Fruit fly (Drosophila melanogaster) whole organism, embryonic: Measurements from ENCODE around the gene CG11892.
A peak's percentile ranks its signal among the peaks of the same experiment; 100 is the strongest.

Experiments
- B-H2 ChIP-seq: fragments of 200-800 bp; sonication (Bioruptor generic); optimal IDR thresholded peaks from 2 replicates; lab custom pipeline; 2018; ENCODE audit warnings: missing biosample characterization, mild to moderate bottlenecking, missing genetic modification characterization
- CG10267 ChIP-seq: fragments of 200-800 bp; sonication (Bioruptor generic); optimal IDR thresholded peaks from 2 replicates; lab custom pipeline; 2018; ENCODE audit warnings: missing biosample characterization, mild to moderate bottlenecking, missing genetic modification characterization, moderate library complexity
- CG10543 ChIP-seq: fragments of 200-800 bp; sonication (Bioruptor generic); optimal IDR thresholded peaks from 3 replicates; lab custom pipeline; 2017; ENCODE audit warnings: missing biosample characterization, mild to moderate bottlenecking, missing genetic modification characterization, moderate library complexity
- CG11456 ChIP-seq: fragments of 200-800 bp; sonication (Bioruptor generic); IDR thresholded peaks from 3 replicates; pipeline ENCODE4 v1.3.6; 2022; ENCODE audit warnings: missing biosample characterization, missing genetic modification characterization
- CG12071 ChIP-seq: fragments of 200-800 bp; sonication (Bioruptor generic); optimal IDR thresholded peaks from 3 replicates; lab custom pipeline; 2018; ENCODE audit warnings: missing biosample characterization, mild to moderate bottlenecking, missing genetic modification characterization
- CG12391 ChIP-seq: fragments of 200-800 bp; sonication (Bioruptor generic); optimal IDR thresholded peaks from 3 replicates; lab custom pipeline; 2018; ENCODE audit warnings: missing biosample characterization, mild to moderate bottlenecking, missing genetic modification characterization, moderate library complexity
- CG13624 ChIP-seq: fragments of 200-800 bp; sonication (Bioruptor generic); optimal IDR thresholded peaks from 2 replicates; lab custom pipeline; 2016; ENCODE audit warnings: missing biosample characterization, missing genetic modification characterization
- CG13894 ChIP-seq: fragments of 200-800 bp; sonication (Bioruptor generic); optimal IDR thresholded peaks from 3 replicates; lab custom pipeline; 2018; ENCODE audit warnings: missing biosample characterization, mild to moderate bottlenecking, missing genetic modification characterization, moderate library complexity
- CG14441 ChIP-seq: fragments of 200-800 bp; sonication (Bioruptor generic); IDR thresholded peaks from 2 replicates; pipeline ENCODE4 v1.3.6; 2022; ENCODE audit warnings: missing biosample characterization, missing genetic modification characterization
- CG14667 ChIP-seq: fragments of 200-800 bp; sonication (Bioruptor generic); IDR thresholded peaks from 2 replicates; pipeline ENCODE4 v1.3.6; 2022; ENCODE audit warnings: missing biosample characterization, missing genetic modification characterization
- CG16815 ChIP-seq: fragments of 200-800 bp; sonication (Bioruptor generic); optimal IDR thresholded peaks from 3 replicates; lab custom pipeline; 2017; ENCODE audit warnings: missing biosample characterization, mild to moderate bottlenecking, missing genetic modification characterization
- CG2120 ChIP-seq: fragments of 200-800 bp; sonication (Bioruptor generic); optimal IDR thresholded peaks from 3 replicates; lab custom pipeline; 2016; ENCODE audit warnings: missing biosample characterization, missing genetic modification characterization
- CG2678 ChIP-seq: fragments of 200-800 bp; sonication (Bioruptor generic); optimal IDR thresholded peaks from 3 replicates; lab custom pipeline; 2019; ENCODE audit warnings: missing biosample characterization, mild to moderate bottlenecking, missing genetic modification characterization, moderate library complexity
- CG34224 ChIP-seq: fragments of 200-800 bp; sonication (Bioruptor generic); IDR thresholded peaks from 3 replicates; pipeline ENCODE4 v1.3.6; 2022; ENCODE audit warnings: missing biosample characterization, missing genetic modification characterization; ENCODE audit not compliant: partially characterized antibody
- CG3838 ChIP-seq: fragments of 200-800 bp; sonication (Bioruptor generic); optimal IDR thresholded peaks from 3 replicates; lab custom pipeline; 2016; ENCODE audit warnings: missing biosample characterization, missing genetic modification characterization
- CG4282 ChIP-seq: fragments of 200-800 bp; sonication (Bioruptor generic); optimal IDR thresholded peaks from 2 replicates; lab custom pipeline; 2016; ENCODE audit warnings: missing biosample characterization, missing genetic modification characterization
- CG4730 ChIP-seq: fragments of 200-800 bp; sonication (Bioruptor generic); IDR thresholded peaks from 2 replicates; pipeline ENCODE4 v1.3.6; 2022; ENCODE audit warnings: missing biosample characterization, missing genetic modification characterization
- CG7928 ChIP-seq: fragments of 200-800 bp; sonication (Bioruptor generic); optimal IDR thresholded peaks from 2 replicates; lab custom pipeline; 2017; ENCODE audit warnings: missing biosample characterization, mild to moderate bottlenecking, missing genetic modification characterization
- Dp ChIP-seq: fragments of 200-800 bp; sonication (Bioruptor generic); optimal IDR thresholded peaks from 2 replicates; lab custom pipeline; 2018; ENCODE audit warnings: missing biosample characterization, mild to moderate bottlenecking, missing genetic modification characterization, moderate library complexity
- E2f2 ChIP-seq: fragments of 200-800 bp; sonication (Bioruptor generic); IDR thresholded peaks from 2 replicates; pipeline ENCODE4 v1.3.6; 2022; ENCODE audit warnings: missing biosample characterization, missing genetic modification characterization
- Ets65A ChIP-seq: fragments of 200-800 bp; sonication (Bioruptor generic); peaks from one replicate; lab custom pipeline; 2016; ENCODE audit warnings: missing biosample characterization, missing genetic modification characterization
- Gsc ChIP-seq: fragments of 200-800 bp; sonication (Bioruptor generic); IDR thresholded peaks from 2 replicates; pipeline ENCODE4 v1.3.6; 2022; ENCODE audit warnings: missing biosample characterization, missing genetic modification characterization
- H15 ChIP-seq: fragments of 200-800 bp; sonication (Bioruptor generic); IDR thresholded peaks from 3 replicates; pipeline ENCODE4 v1.3.6; 2022; ENCODE audit warnings: missing biosample characterization, missing genetic modification characterization
- Hand ChIP-seq: fragments of 200-800 bp; sonication (Bioruptor generic); optimal IDR thresholded peaks from 2 replicates; lab custom pipeline; 2017; ENCODE audit warnings: mild to moderate bottlenecking, missing biosample characterization, missing genetic modification reagents, missing genetic modification characterization
- Hr3 ChIP-seq: fragments of 200-800 bp; sonication (Bioruptor generic); optimal IDR thresholded peaks from 3 replicates; lab custom pipeline; 2016; ENCODE audit warnings: missing biosample characterization, missing genetic modification characterization
- Nf-YC ChIP-seq: fragments of 200-800 bp; optimal IDR thresholded peaks from 3 replicates; lab custom pipeline; 2019; ENCODE audit warnings: missing biosample characterization, mild to moderate bottlenecking, missing genetic modification characterization, moderate library complexity
- PHDP ChIP-seq: fragments of 200-800 bp; sonication (Bioruptor generic); optimal IDR thresholded peaks from 3 replicates; lab custom pipeline; 2018; ENCODE audit warnings: missing biosample characterization, mild to moderate bottlenecking, missing genetic modification characterization, moderate library complexity
- Ravus ChIP-seq: fragments of 200-800 bp; sonication (Bioruptor generic); IDR thresholded peaks from 2 replicates; pipeline ENCODE4 v1.3.6; 2022; ENCODE audit warnings: missing biosample characterization, missing genetic modification characterization
- Scr ChIP-seq: fragments of 200-800 bp; sonication (Bioruptor generic); IDR thresholded peaks from 2 replicates; pipeline ENCODE4 v1.3.6; 2022; ENCODE audit warnings: missing biosample characterization, missing genetic modification characterization; ENCODE audit not compliant: partially characterized antibody
- TFAM ChIP-seq: fragments of 200-800 bp; sonication (Bioruptor generic); optimal IDR thresholded peaks from 2 replicates; lab custom pipeline; 2017; ENCODE audit warnings: missing biosample characterization, missing genetic modification characterization, inconsistent platforms
- bbx ChIP-seq: fragments of 200-800 bp; sonication (Bioruptor generic); IDR thresholded peaks from 2 replicates; pipeline ENCODE4 v1.3.6; 2022; ENCODE audit warnings: missing biosample characterization, missing genetic modification characterization; ENCODE audit not compliant: partially characterized antibody
- bowl ChIP-seq: fragments of 200-800 bp; sonication (Bioruptor generic); IDR thresholded peaks from 2 replicates; pipeline ENCODE4 v1.3.6; 2022; ENCODE audit warnings: missing biosample characterization, missing genetic modification characterization
- croc ChIP-seq: fragments of 200-800 bp; sonication (Bioruptor generic); conservative IDR thresholded peaks from 3 replicates; pipeline ENCODE4 v1.3.6; 2022; ENCODE audit warnings: missing biosample characterization, missing genetic modification characterization
- crol ChIP-seq: fragments of 200-800 bp; sonication (Bioruptor generic); IDR thresholded peaks from 2 replicates; pipeline ENCODE4 v1.3.6; 2022; ENCODE audit warnings: missing biosample characterization, missing genetic modification characterization
- cwo ChIP-seq: fragments of 200-800 bp; sonication (Bioruptor generic); optimal IDR thresholded peaks from 3 replicates; lab custom pipeline; 2017; ENCODE audit warnings: missing biosample characterization, missing genetic modification characterization, mild to moderate bottlenecking, moderate library complexity, missing genetic modification reagents
- emc ChIP-seq: fragments of 200-800 bp; sonication (Bioruptor generic); optimal IDR thresholded peaks from 2 replicates; lab custom pipeline; 2016; ENCODE audit warnings: missing biosample characterization, missing genetic modification characterization
- esg ChIP-seq: fragments of 200-800 bp; sonication (Bioruptor generic); conservative IDR thresholded peaks from 2 replicates; pipeline ENCODE4 v1.3.6; 2022; ENCODE audit warnings: missing biosample characterization, missing genetic modification characterization
- fd3F ChIP-seq: fragments of 200-800 bp; sonication (Bioruptor generic); optimal IDR thresholded peaks from 2 replicates; lab custom pipeline; 2018; ENCODE audit warnings: missing biosample characterization, mild to moderate bottlenecking, missing genetic modification characterization, moderate library complexity
- ftz-f1 ChIP-seq: fragments of 200-800 bp; sonication (Bioruptor generic); optimal IDR thresholded peaks from 2 replicates; lab custom pipeline; 2016; ENCODE audit warnings: missing biosample characterization, missing genetic modification characterization
- gro ChIP-seq: fragments of 200-800 bp; sonication (Bioruptor generic); optimal IDR thresholded peaks from 2 replicates; lab custom pipeline; 2016; ENCODE audit warnings: missing biosample characterization, missing genetic modification characterization
- hbn ChIP-seq: fragments of 200-800 bp; sonication (Bioruptor generic); IDR thresholded peaks from 2 replicates; pipeline ENCODE4 v1.3.6; 2022; ENCODE audit warnings: missing biosample characterization, missing genetic modification characterization; ENCODE audit not compliant: partially characterized antibody
- hth ChIP-seq: fragments of >200 bp; optimal IDR thresholded peaks from 2 replicates; lab custom pipeline; 2017; ENCODE audit warnings: inconsistent platforms
- jigr1 ChIP-seq: fragments of 200-800 bp; sonication (Bioruptor generic); IDR thresholded peaks from 3 replicates; pipeline ENCODE4 v1.3.6; 2022; ENCODE audit warnings: missing biosample characterization, missing genetic modification characterization
- lmd ChIP-seq: fragments of 200-800 bp; sonication (Bioruptor generic); IDR thresholded peaks from 2 replicates; pipeline ENCODE4 v1.3.6; 2022; ENCODE audit warnings: missing biosample characterization, missing genetic modification characterization
- maf-S ChIP-seq: fragments of 200-800 bp; sonication (Bioruptor generic); optimal IDR thresholded peaks from 2 replicates; lab custom pipeline; 2016; ENCODE audit warnings: missing biosample characterization, missing genetic modification characterization
- nerfin-2 ChIP-seq: fragments of 200-800 bp; sonication (Bioruptor generic); IDR thresholded peaks from 2 replicates; pipeline ENCODE4 v1.3.6; 2022; ENCODE audit warnings: missing biosample characterization, missing genetic modification characterization; ENCODE audit not compliant: partially characterized antibody
- pum ChIP-seq: fragments of 200-800 bp; sonication (Bioruptor generic); optimal IDR thresholded peaks from 2 replicates; lab custom pipeline; 2016; ENCODE audit warnings: missing biosample characterization, missing genetic modification characterization
- salm ChIP-seq: fragments of 200-800 bp; sonication (Bioruptor generic); optimal IDR thresholded peaks from 2 replicates; lab custom pipeline; 2018; ENCODE audit warnings: missing biosample characterization, mild to moderate bottlenecking, missing genetic modification characterization
- sens ChIP-seq: fragments of 200-800 bp; sonication (Bioruptor generic); peaks from one replicate; lab custom pipeline; 2016; ENCODE audit warnings: missing biosample characterization, missing genetic modification characterization
- seq ChIP-seq: fragments of 200-800 bp; sonication (Bioruptor generic); IDR thresholded peaks from 2 replicates; pipeline ENCODE4 v1.3.6; 2022; ENCODE audit warnings: missing biosample characterization, missing genetic modification characterization
- shn ChIP-seq: fragments of 200-800 bp; sonication (Bioruptor generic); optimal IDR thresholded peaks from 3 replicates; lab custom pipeline; 2016; ENCODE audit warnings: missing biosample characterization, missing genetic modification characterization
- tap ChIP-seq: fragments of 200-800 bp; optimal IDR thresholded peaks from 3 replicates; lab custom pipeline; 2019; ENCODE audit warnings: missing biosample characterization, mild to moderate bottlenecking, missing genetic modification characterization, moderate library complexity
- trem ChIP-seq: fragments of 200-800 bp; optimal IDR thresholded peaks from 3 replicates; lab custom pipeline; 2019; ENCODE audit warnings: missing biosample characterization, mild to moderate bottlenecking, missing genetic modification characterization, moderate library complexity

CG11892 gene

dm6 chr3R:25275276-25275675 lies 6.1 kb upstream of the CG11892 start:
- no peak for TF ChIP-seq E2f2 (GFP tag; lab: Robert Waterston, UW)
- no peak for TF ChIP-seq hth
- TF ChIP-seq CG13624 = no peak
- TF ChIP-seq shn = no peak
- TF ChIP-seq tap = no peak
- no peak for TF ChIP-seq bbx (GFP tag; lab: Robert Waterston, UW)
- peak; percentile 10 for TF ChIP-seq salm (tag; lab: Kevin White, UChicago)
- TF ChIP-seq CG4282 = no peak
- TF ChIP-seq seq (GFP tag; lab: Robert Waterston, UW) = no peak
- TF ChIP-seq ftz-f1 (GFP tag; lab: Kevin White, UChicago) = no peak
- TF ChIP-seq B-H2 = peak; percentile 36
- peak; percentile 48 for TF ChIP-seq CG10543 (GFP tag; lab: Kevin White, UChicago)
- no peak for TF ChIP-seq CG10267 (tag; lab: Kevin White, UChicago)
- no peak for TF ChIP-seq lmd (GFP tag; lab: Robert Waterston, UW)
- no peak for TF ChIP-seq CG3838
- peak; percentile 71 for TF ChIP-seq PHDP (tag; lab: Kevin White, UChicago)
- peak; percentile 52 for TF ChIP-seq Hand
- TF ChIP-seq pum (GFP tag; lab: Kevin White, UChicago) = no peak
- TF ChIP-seq Gsc (GFP tag; lab: Robert Waterston, UW) = no peak
- no peak for TF ChIP-seq Dp (GFP tag; lab: Kevin White, UChicago)
- no peak for TF ChIP-seq CG16815 (GFP tag; lab: Kevin White, UChicago)
- peak; percentile 44 for TF ChIP-seq CG12071 (GFP tag; lab: Kevin White, UChicago)
- no peak for TF ChIP-seq CG11456 (GFP tag; lab: Robert Waterston, UW)
- peak; percentile 19 for TF ChIP-seq cwo (GFP tag; lab: Kevin White, UChicago)
- TF ChIP-seq gro (GFP tag; lab: Kevin White, UChicago) = no peak
- no peak for TF ChIP-seq croc (GFP tag; lab: Robert Waterston, UW)
- no peak for TF ChIP-seq trem
- TF ChIP-seq jigr1 = no peak
- TF ChIP-seq CG13894 (tag; lab: Kevin White, UChicago) = peak; percentile 57
- TF ChIP-seq emc (GFP tag; lab: Kevin White, UChicago) = no peak
- TF ChIP-seq H15 = no peak
- no peak for TF ChIP-seq Ravus
- TF ChIP-seq CG2678 = peak; percentile 65
- TF ChIP-seq Hr3 = no peak
- peak; percentile 61 for TF ChIP-seq sens (GFP tag; lab: Kevin White, UChicago)
- TF ChIP-seq TFAM = no peak
- no peak for TF ChIP-seq CG7928
- peak; percentile 50 for TF ChIP-seq fd3F (GFP tag; lab: Kevin White, UChicago)
- TF ChIP-seq CG4730 (GFP tag; lab: Robert Waterston, UW) = no peak
- no peak for TF ChIP-seq CG34224 (GFP tag; lab: Robert Waterston, UW)
- TF ChIP-seq CG14667 = no peak
- TF ChIP-seq CG2120 (GFP tag; lab: Kevin White, UChicago) = peak; percentile 29
- TF ChIP-seq Nf-YC (tag; lab: Kevin White, UChicago) = peak; percentile 32
- no peak for TF ChIP-seq maf-S (GFP tag; lab: Kevin White, UChicago)
- TF ChIP-seq Ets65A = peak; percentile 29
- no peak for TF ChIP-seq CG12391 (tag; lab: Kevin White, UChicago)
- no peak for TF ChIP-seq bowl (GFP tag; lab: Robert Waterston, UW)
- no peak; the same call in 1 of the 2 replicates for TF ChIP-seq CG14441 (GFP tag; lab: Robert Waterston, UW)
- TF ChIP-seq Scr (GFP tag; lab: Robert Waterston, UW) = no peak
- TF ChIP-seq hbn (GFP tag; lab: Robert Waterston, UW) = no peak
- TF ChIP-seq crol = no peak
- TF ChIP-seq nerfin-2 (GFP tag; lab: Robert Waterston, UW) = no peak
- no peak for TF ChIP-seq esg (GFP tag; lab: Robert Waterston, UW)
